Worm (Caenorhabditis elegans) whole organism, L2 larva: ENCODE results near the gene C11D2.7.

ENCODE experiments used
- C34F6.9 ChIP-seq: fragments of 150-350 bp; optimal IDR thresholded peaks from 2 replicates; lab custom pipeline; 2014; ENCODE audit warnings: missing biosample characterization, missing genetic modification characterization
- F13H6.1 ChIP-seq: sonication (generic microtip); optimal IDR thresholded peaks from 2 replicates; lab custom pipeline; 2016; ENCODE audit warnings: missing genetic modification characterization, missing compliant biosample characterization
- R02D3.7 ChIP-seq: fragments of 150-350 bp; optimal IDR thresholded peaks from 2 replicates; lab custom pipeline; 2014; ENCODE audit warnings: missing biosample characterization, missing genetic modification characterization
- aly-2 ChIP-seq: fragments of 150-350 bp; optimal IDR thresholded peaks from 2 replicates; lab custom pipeline; 2014; ENCODE audit warnings: missing biosample characterization, missing genetic modification characterization
- ama-1 ChIP-seq: fragments of 150-350 bp; optimal IDR thresholded peaks from 2 replicates; lab custom pipeline; 2018; ENCODE audit warnings: inconsistent platforms
- blmp-1 ChIP-seq: sonication (generic microtip); optimal IDR thresholded peaks from 2 replicates; lab custom pipeline; 2017; ENCODE audit warnings: missing genetic modification characterization, mild to moderate bottlenecking, missing compliant biosample characterization, antibody characterized with exemption, moderate library complexity; ENCODE audit not compliant: insufficient read depth
- ceh-82 ChIP-seq: fragments of 150-350 bp; optimal IDR thresholded peaks from 2 replicates; lab custom pipeline; 2014; ENCODE audit warnings: missing biosample characterization, missing genetic modification characterization
- crh-2 ChIP-seq: sonication (generic microtip); optimal IDR thresholded peaks from 2 replicates; lab custom pipeline; 2017; ENCODE audit warnings: missing biosample characterization, missing genetic modification characterization
- dmd-4 ChIP-seq: sonication (generic microtip); optimal IDR thresholded peaks from 2 replicates; lab custom pipeline; 2017; ENCODE audit warnings: missing biosample characterization, missing genetic modification characterization
- egl-27 ChIP-seq: sonication (generic microtip); optimal IDR thresholded peaks from 3 replicates; lab custom pipeline; 2017; ENCODE audit warnings: missing biosample characterization, missing genetic modification reagents, missing genetic modification characterization
- elt-3 ChIP-seq: sonication (generic microtip); optimal IDR thresholded peaks from 2 replicates; lab custom pipeline; 2017; ENCODE audit warnings: missing biosample characterization, missing genetic modification characterization
- gmeb-1 ChIP-seq: fragments of 150-350 bp; optimal IDR thresholded peaks from 2 replicates; lab custom pipeline; 2014; ENCODE audit warnings: missing biosample characterization, missing genetic modification characterization
- lin-13 ChIP-seq: fragments of 150-350 bp; optimal IDR thresholded peaks from 2 replicates; lab custom pipeline; 2014; ENCODE audit warnings: missing biosample characterization, missing genetic modification reagents, missing genetic modification characterization
- lin-39 ChIP-seq: fragments of 150-350 bp; optimal IDR thresholded peaks from 2 replicates; lab custom pipeline; 2014; ENCODE audit warnings: missing biosample characterization, missing genetic modification reagents, missing genetic modification characterization
- lsy-2 ChIP-seq, 2 experiments: fragments of 150-350 bp in 1 of 2; sonication (generic microtip) in 1 of 2; optimal IDR thresholded peaks; 2 replicates each; lab custom pipeline; 2014 to 2017; ENCODE audit warnings: missing biosample characterization in 2 of 2, missing genetic modification characterization in 2 of 2
- mab-5 ChIP-seq: fragments of 150-350 bp; optimal IDR thresholded peaks from 2 replicates; lab custom pipeline; 2014; ENCODE audit warnings: missing biosample characterization, missing genetic modification characterization
- mbf-1 ChIP-seq: sonication (generic microtip); optimal IDR thresholded peaks from 2 replicates; lab custom pipeline; 2017; ENCODE audit warnings: missing biosample characterization, missing genetic modification characterization
- nhr-11 ChIP-seq: fragments of 150-350 bp; optimal IDR thresholded peaks from 2 replicates; lab custom pipeline; 2014; ENCODE audit warnings: missing biosample characterization, missing genetic modification characterization
- nhr-12 ChIP-seq: fragments of 150-350 bp; optimal IDR thresholded peaks from 2 replicates; lab custom pipeline; 2014; ENCODE audit warnings: missing biosample characterization, missing genetic modification characterization
- nhr-129 ChIP-seq: fragments of 150-350 bp; optimal IDR thresholded peaks from 2 replicates; lab custom pipeline; 2014; ENCODE audit warnings: missing biosample characterization, missing genetic modification characterization
- nhr-23 ChIP-seq: fragments of 150-350 bp; optimal IDR thresholded peaks from 2 replicates; lab custom pipeline; 2014; ENCODE audit warnings: missing biosample characterization, missing genetic modification reagents, missing genetic modification characterization
- nhr-237 ChIP-seq: fragments of 150-350 bp; optimal IDR thresholded peaks from 2 replicates; lab custom pipeline; 2014; ENCODE audit warnings: missing biosample characterization, missing genetic modification characterization
- nhr-77 ChIP-seq: fragments of 150-350 bp; optimal IDR thresholded peaks from 2 replicates; lab custom pipeline; 2014; ENCODE audit warnings: missing biosample characterization, missing genetic modification characterization
- peb-1 ChIP-seq: fragments of 150-350 bp; optimal IDR thresholded peaks from 2 replicates; lab custom pipeline; 2014; ENCODE audit warnings: missing biosample characterization, missing genetic modification characterization
- sem-4 ChIP-seq: fragments of 150-350 bp; optimal IDR thresholded peaks from 2 replicates; lab custom pipeline; 2014; ENCODE audit warnings: missing biosample characterization, missing genetic modification reagents, missing genetic modification characterization
- sma-3 ChIP-seq: sonication (generic microtip); optimal IDR thresholded peaks from 2 replicates; lab custom pipeline; 2016; ENCODE audit warnings: missing genetic modification reagents, missing genetic modification characterization, missing compliant biosample characterization
- sma-9 ChIP-seq, 2 experiments: fragments of 150-350 bp in 1 of 2; sonication (generic microtip) in 1 of 2; optimal IDR thresholded peaks; 2 replicates each; lab custom pipeline; 2014 to 2016; ENCODE audit warnings: missing genetic modification characterization in 2 of 2, mild to moderate bottlenecking in 1 of 2, missing biosample characterization in 1 of 2, missing compliant biosample characterization in 1 of 2, missing genetic modification reagents in 1 of 2, moderate library complexity in 1 of 2
- snpc-4 ChIP-seq: fragments of 150-350 bp; optimal IDR thresholded peaks from 2 replicates; lab custom pipeline; 2014; ENCODE audit warnings: missing biosample characterization, missing genetic modification characterization
- unc-39 ChIP-seq: fragments of 150-350 bp; optimal IDR thresholded peaks from 2 replicates; lab custom pipeline; 2014; ENCODE audit warnings: missing biosample characterization, missing genetic modification characterization
- unc-55 ChIP-seq: fragments of 150-350 bp; sonication (generic microtip); optimal IDR thresholded peaks from 3 replicates; lab custom pipeline; 2014; ENCODE audit warnings: missing biosample characterization, missing genetic modification reagents, missing genetic modification characterization
- unc-62 ChIP-seq: fragments of 150-350 bp; optimal IDR thresholded peaks from 2 replicates; lab custom pipeline; 2014; ENCODE audit warnings: missing biosample characterization, missing genetic modification reagents, missing genetic modification characterization
- zag-1 ChIP-seq: fragments of 150-350 bp; optimal IDR thresholded peaks from 2 replicates; lab custom pipeline; 2014; ENCODE audit warnings: missing biosample characterization, missing genetic modification characterization
- ztf-1 ChIP-seq: fragments of 200-800 bp; sonication (Bioruptor generic); conservative IDR thresholded peaks from 2 replicates; pipeline ENCODE4 v1.3.6; 2022; ENCODE audit warnings: missing genetic modification characterization, missing compliant biosample characterization
- ztf-4 ChIP-seq: fragments of 150-350 bp; optimal IDR thresholded peaks from 2 replicates; lab custom pipeline; 2014; ENCODE audit warnings: missing biosample characterization, missing genetic modification characterization

The C11D2.7 gene

DNA sequence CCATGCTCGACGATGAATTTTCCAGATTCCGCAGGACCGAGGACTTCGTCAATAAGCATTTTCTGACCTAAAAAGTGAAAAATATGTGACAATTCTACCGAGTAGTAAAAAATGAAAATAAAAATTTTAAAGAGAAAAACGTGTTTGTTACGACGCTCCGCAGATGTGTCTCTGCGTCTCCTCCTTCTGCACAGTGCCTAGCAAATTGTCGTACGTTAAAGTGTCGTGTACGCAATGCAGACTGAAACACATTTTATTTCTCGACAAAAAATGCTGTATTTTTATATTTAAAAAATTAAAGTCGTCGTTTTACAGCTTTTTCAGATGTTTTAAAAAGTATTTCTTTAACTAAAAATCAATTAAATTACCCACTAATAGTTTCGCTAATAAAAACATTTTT is 1.6 kb upstream of the C11D2.7 start, which contains the start of gene C11D2.4:
Gene C11D2.4 (minus strand): TSS at position 128 of the 400 bp plus-strand sequence.
- TF ChIP-seq unc-55 (GFP tag; lab: Kevin White, UChicago) (peak; percentile 59), nhr-12 (tag; lab: Kevin White, UChicago) (no peak), lin-13 (GFP tag; lab: Kevin White, UChicago) (peak; percentile 50), nhr-237 (tag; lab: Kevin White, UChicago) (no peak), lsy-2 (tag; optimal IDR thresholded peaks at IDR 0.05; lab: Kevin White, UChicago) (peak; percentile 13 to 72), gmeb-1 (peak; percentile 67), sma-9 (GFP tag; optimal IDR thresholded peaks at IDR 0.05; lab: Kevin White, UChicago) (peak; percentile 26), sma-9 (tag; optimal IDR thresholded peaks at IDR 0.05; lab: Kevin White, UChicago) (no peak), C34F6.9 (tag; lab: Kevin White, UChicago) (peak; percentile 66), ztf-4 (tag; lab: Kevin White, UChicago) (peak; percentile 24), sem-4 (tag; lab: Kevin White, UChicago) (no peak), sma-3 (GFP tag; lab: Kevin White, UChicago) (peak; percentile 46), crh-2 (tag; lab: Kevin White, UChicago) (peak; percentile 44), F13H6.1 (tag; lab: Kevin White, UChicago) (peak; percentile 2)

DNA sequence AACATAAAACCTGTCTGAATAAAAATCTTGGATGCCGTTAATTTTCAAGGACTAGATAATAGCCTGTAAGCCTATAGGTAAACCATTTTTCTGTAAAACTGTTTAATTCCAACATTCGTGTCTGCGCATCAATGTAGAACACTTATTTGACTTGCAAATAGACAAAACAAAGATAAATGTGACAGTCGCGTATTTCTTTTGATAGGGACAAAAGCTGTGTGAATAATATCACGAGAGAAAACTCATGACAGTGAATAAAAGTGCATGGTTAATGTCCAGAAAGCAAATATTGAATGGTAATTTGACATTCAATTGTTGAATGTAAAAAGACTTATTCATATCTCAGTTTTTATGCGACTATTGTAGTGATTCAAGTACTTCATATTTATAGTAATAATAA is 3.7 kb downstream of the C11D2.7 start, which contains the start of gene C11D2.3:
Gene C11D2.3 (plus strand): TSS at position 301 of the 400 bp plus-strand sequence.
- TF ChIP-seq blmp-1 (tag; lab: Kevin White, UChicago): no peak
- TF ChIP-seq mab-5 (tag; lab: Kevin White, UChicago): no peak
- TF ChIP-seq F13H6.1 (tag; lab: Kevin White, UChicago): no peak
- no peak for TF ChIP-seq snpc-4 (tag; lab: Kevin White, UChicago)
- no peak for TF ChIP-seq ztf-1 (GFP tag; lab: Robert Waterston, UW)
- no peak for TF ChIP-seq egl-27
- no peak for TF ChIP-seq ztf-4 (tag; lab: Kevin White, UChicago)
- TF ChIP-seq sma-3 (GFP tag; lab: Kevin White, UChicago): no peak
- TF ChIP-seq nhr-237 (tag; lab: Kevin White, UChicago): no peak
- TF ChIP-seq mbf-1 (tag; lab: Kevin White, UChicago): no peak
- TF ChIP-seq nhr-129 (tag; lab: Kevin White, UChicago): no peak
- TF ChIP-seq elt-3 (tag; lab: Kevin White, UChicago): no peak
- TF ChIP-seq ama-1 (lab: Kevin White, UChicago): no peak
- TF ChIP-seq aly-2 (tag; lab: Kevin White, UChicago): no peak
- no peak for TF ChIP-seq nhr-11
- TF ChIP-seq zag-1 (tag; lab: Kevin White, UChicago): no peak
- TF ChIP-seq lsy-2 (tag; optimal IDR thresholded peaks at IDR 0.05; lab: Kevin White, UChicago): no peak
- no peak for TF ChIP-seq crh-2 (tag; lab: Kevin White, UChicago)
- no peak for TF ChIP-seq lin-39 (tag; lab: Kevin White, UChicago)
- TF ChIP-seq, all 48 proteins: peak for 0

DNA sequence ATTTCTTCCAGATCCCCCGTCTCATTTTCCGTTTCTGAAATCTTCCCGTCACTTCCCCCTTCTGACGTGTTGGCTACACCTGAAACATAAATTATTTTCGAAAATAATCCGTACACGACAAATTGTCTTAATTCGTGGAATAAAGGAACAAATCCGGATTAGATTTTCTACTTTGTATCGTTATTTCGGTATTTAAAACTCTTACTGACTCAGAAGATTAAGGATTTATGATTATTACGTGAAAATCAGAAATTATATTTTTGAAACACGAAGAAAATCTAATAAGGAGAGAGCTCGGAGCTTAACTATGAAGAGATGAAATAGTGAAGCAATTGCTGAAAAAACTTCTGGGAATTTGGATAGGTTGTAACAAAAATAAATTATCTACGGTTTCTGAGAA is 5.8 kb downstream of the C11D2.7 start:
- TF ChIP-seq aly-2 (tag; lab: Kevin White, UChicago): no peak
- TF ChIP-seq ztf-4 (tag; lab: Kevin White, UChicago): no peak
- TF ChIP-seq ztf-1 (GFP tag; lab: Robert Waterston, UW): no peak
- no peak for TF ChIP-seq mab-5 (tag; lab: Kevin White, UChicago)
- no peak for TF ChIP-seq crh-2 (tag; lab: Kevin White, UChicago)

DNA sequence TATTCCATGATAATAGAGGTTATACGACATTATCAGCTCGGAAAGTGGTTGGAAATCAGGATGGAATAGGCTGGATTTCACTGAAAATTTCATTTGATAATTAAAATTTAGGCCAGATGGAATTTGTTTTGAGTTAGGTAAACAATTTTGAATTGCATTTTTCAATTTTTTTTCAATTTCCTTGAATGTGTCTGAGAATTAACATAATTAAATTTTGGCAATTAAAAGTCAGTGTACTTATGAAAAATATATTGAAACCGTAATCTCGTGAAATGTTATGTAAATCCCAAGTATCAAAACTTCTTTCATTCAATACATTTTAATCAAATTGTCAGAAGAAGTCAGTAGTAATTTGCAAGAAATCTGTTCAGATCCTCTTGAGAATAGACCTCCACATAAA is 9.2 kb downstream of the C11D2.7 start:
- TF ChIP-seq gmeb-1 (no peak), blmp-1 (tag; lab: Kevin White, UChicago) (no peak), sem-4 (tag; lab: Kevin White, UChicago) (no peak), ceh-82 (tag; lab: Kevin White, UChicago) (no peak), ztf-4 (tag; lab: Kevin White, UChicago) (no peak), C34F6.9 (tag; lab: Kevin White, UChicago) (no peak), R02D3.7 (no peak), unc-62 (GFP tag; lab: Kevin White, UChicago) (no peak), nhr-77 (no peak), peb-1 (tag; lab: Kevin White, UChicago) (no peak), F13H6.1 (tag; lab: Kevin White, UChicago) (no peak), dmd-4 (tag; lab: Kevin White, UChicago) (no peak), nhr-23 (tag; lab: Kevin White, UChicago) (no peak), unc-39 (no peak), elt-3 (tag; lab: Kevin White, UChicago) (no peak)
